Fruit fly (Drosophila melanogaster) whole organism, embryonic: ENCODE data around the gene bwa.

Experiments
- CG13296 ChIP-seq: fragments of 200-800 bp; sonication (Bioruptor generic); optimal IDR thresholded peaks from 3 replicates; lab custom pipeline; 2018; ENCODE audit warnings: missing biosample characterization, mild to moderate bottlenecking, missing genetic modification characterization
- CG15011 ChIP-seq: fragments of 200-800 bp; sonication (Bioruptor generic); optimal IDR thresholded peaks from 3 replicates; lab custom pipeline; 2018; ENCODE audit warnings: missing biosample characterization, mild to moderate bottlenecking, missing genetic modification characterization
- CG16863 ChIP-seq: fragments of 200-800 bp; sonication (Bioruptor generic); optimal IDR thresholded peaks from 3 replicates; lab custom pipeline; 2016; ENCODE audit warnings: missing biosample characterization, missing genetic modification characterization
- CG31441 ChIP-seq: fragments of 200-800 bp; sonication (Bioruptor generic); IDR thresholded peaks from 2 replicates; pipeline ENCODE4 v1.3.6; 2022; ENCODE audit warnings: missing biosample characterization, missing genetic modification characterization
- CG34422 ChIP-seq: fragments of 200-800 bp; sonication (Bioruptor generic); IDR thresholded peaks from 3 replicates; pipeline ENCODE4 v1.3.6; 2022; ENCODE audit warnings: missing biosample characterization, missing genetic modification characterization
- CG4404 ChIP-seq: fragments of 200-800 bp; sonication (Bioruptor generic); IDR thresholded peaks from 2 replicates; pipeline ENCODE4 v1.3.6; 2022; ENCODE audit warnings: missing biosample characterization, missing genetic modification characterization
- croc ChIP-seq: fragments of 200-800 bp; sonication (Bioruptor generic); conservative IDR thresholded peaks from 3 replicates; pipeline ENCODE4 v1.3.6; 2022; ENCODE audit warnings: missing biosample characterization, missing genetic modification characterization
- her ChIP-seq: fragments of 200-800 bp; sonication (Bioruptor generic); optimal IDR thresholded peaks from 2 replicates; lab custom pipeline; 2016; ENCODE audit warnings: missing biosample characterization, missing genetic modification characterization
- nmo ChIP-seq: fragments of 200-800 bp; sonication (Bioruptor generic); optimal IDR thresholded peaks from 2 replicates; lab custom pipeline; 2018; ENCODE audit warnings: missing biosample characterization, mild to moderate bottlenecking, missing genetic modification characterization, moderate library complexity
- oc ChIP-seq: fragments of 200-800 bp; sonication (Bioruptor generic); optimal IDR thresholded peaks from 2 replicates; lab custom pipeline; 2018; ENCODE audit warnings: missing biosample characterization, mild to moderate bottlenecking, missing genetic modification characterization, moderate library complexity
- sob ChIP-seq: fragments of 200-800 bp; sonication (Bioruptor generic); IDR thresholded peaks from 2 replicates; pipeline ENCODE4 v1.3.6; 2022; ENCODE audit warnings: missing biosample characterization, missing genetic modification characterization
- unpg ChIP-seq: fragments of 200-800 bp; sonication (Bioruptor generic); optimal IDR thresholded peaks from 3 replicates; lab custom pipeline; 2018; ENCODE audit warnings: missing biosample characterization, mild to moderate bottlenecking, missing genetic modification characterization, moderate library complexity

DNA sequence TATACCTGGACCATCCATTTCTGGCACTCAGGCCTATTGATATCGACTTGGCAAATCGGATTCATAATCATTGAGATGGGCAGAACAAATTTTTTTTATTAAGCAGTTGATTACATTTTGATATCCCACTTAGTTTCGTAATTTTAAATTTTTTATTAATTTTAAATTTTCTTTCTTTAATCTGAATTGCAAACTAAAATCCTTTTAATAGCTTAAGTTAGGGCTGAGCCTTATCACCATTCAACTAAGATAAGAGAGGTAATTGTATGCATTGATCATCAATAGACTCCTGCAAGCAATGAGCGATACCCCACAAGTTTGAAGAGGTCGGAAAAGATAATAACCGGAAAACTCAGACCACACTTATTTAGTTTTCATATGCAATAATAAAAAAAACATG lies 37.9 kb downstream of the bwa start, which contains the start of gene CG13970:
- no peak for TF ChIP-seq unpg (GFP tag; lab: Kevin White, UChicago)
- TF ChIP-seq oc, result no peak
- no peak for TF ChIP-seq nmo
- no peak for TF ChIP-seq CG34422 (GFP tag; lab: Robert Waterston, UW)
- no peak for TF ChIP-seq CG31441
- no peak for TF ChIP-seq her
- TF ChIP-seq CG16863 (GFP tag; lab: Kevin White, UChicago), result no peak
- no peak for TF ChIP-seq CG13296 (GFP tag; lab: Kevin White, UChicago)
- TF ChIP-seq CG15011, result no peak
- TF ChIP-seq sob (GFP tag; lab: Robert Waterston, UW), result no peak
- no peak for TF ChIP-seq CG4404 (GFP tag; lab: Robert Waterston, UW)
- TF ChIP-seq croc (GFP tag; lab: Robert Waterston, UW), result no peak
